Fruit fly (Drosophila melanogaster) whole organism, embryonic: ENCODE measurements around the gene CG32708.
A peak's percentile ranks its signal among the peaks of the same experiment; 100 is the strongest.

Source experiments
- C15 ChIP-seq: fragments of 200-800 bp; sonication (Bioruptor generic); IDR thresholded peaks from 3 replicates; pipeline ENCODE4 v1.3.6; 2022; ENCODE audit warnings: missing biosample characterization, missing genetic modification characterization
- CG10366 ChIP-seq: fragments of 200-800 bp; sonication (Bioruptor generic); IDR thresholded peaks from 2 replicates; pipeline ENCODE4 v1.3.6; 2022; ENCODE audit warnings: missing biosample characterization, missing genetic modification characterization
- CG10462 ChIP-seq: fragments of 200-800 bp; sonication (Bioruptor generic); optimal IDR thresholded peaks from 2 replicates; lab custom pipeline; 2016; ENCODE audit warnings: missing biosample characterization, missing genetic modification characterization
- CG10959 ChIP-seq: fragments of 200-800 bp; sonication (Bioruptor generic); IDR thresholded peaks from 2 replicates; pipeline ENCODE4 v1.3.6; 2022; ENCODE audit warnings: missing biosample characterization, missing genetic modification characterization
- CG12155 ChIP-seq: fragments of 200-800 bp; sonication (Bioruptor generic); optimal IDR thresholded peaks from 3 replicates; lab custom pipeline; 2016; ENCODE audit warnings: missing biosample characterization, missing genetic modification characterization
- CG12391 ChIP-seq: fragments of 200-800 bp; sonication (Bioruptor generic); optimal IDR thresholded peaks from 3 replicates; lab custom pipeline; 2018; ENCODE audit warnings: missing biosample characterization, mild to moderate bottlenecking, missing genetic modification characterization, moderate library complexity
- CG12744 ChIP-seq: fragments of 200-800 bp; sonication (Bioruptor generic); optimal IDR thresholded peaks from 2 replicates; lab custom pipeline; 2016; ENCODE audit warnings: missing biosample characterization, missing genetic modification characterization
- CG13287 ChIP-seq: fragments of 200-800 bp; sonication (Bioruptor generic); IDR thresholded peaks from 2 replicates; pipeline ENCODE4 v1.3.6; 2022; ENCODE audit warnings: missing biosample characterization, missing genetic modification characterization; ENCODE audit not compliant: partially characterized antibody
- CG14667 ChIP-seq: fragments of 200-800 bp; sonication (Bioruptor generic); IDR thresholded peaks from 2 replicates; pipeline ENCODE4 v1.3.6; 2022; ENCODE audit warnings: missing biosample characterization, missing genetic modification characterization
- CG15479 ChIP-seq: fragments of 200-800 bp; sonication (Bioruptor generic); optimal IDR thresholded peaks from 3 replicates; lab custom pipeline; 2019; ENCODE audit warnings: missing biosample characterization, mild to moderate bottlenecking, missing genetic modification characterization, moderate library complexity
- CG16815 ChIP-seq: fragments of 200-800 bp; sonication (Bioruptor generic); optimal IDR thresholded peaks from 3 replicates; lab custom pipeline; 2017; ENCODE audit warnings: missing biosample characterization, mild to moderate bottlenecking, missing genetic modification characterization
- CG17612 ChIP-seq: fragments of 200-800 bp; sonication (Bioruptor generic); IDR thresholded peaks from 2 replicates; pipeline ENCODE4 v1.3.6; 2022; ENCODE audit warnings: missing biosample characterization, missing genetic modification characterization
- CG18476 ChIP-seq: fragments of 200-800 bp; sonication (Bioruptor generic); optimal IDR thresholded peaks from 2 replicates; lab custom pipeline; 2016; ENCODE audit warnings: missing biosample characterization, mild to moderate bottlenecking, missing genetic modification characterization
- CG18599 ChIP-seq: fragments of 200-800 bp; sonication (Bioruptor generic); optimal IDR thresholded peaks from 3 replicates; lab custom pipeline; 2017; ENCODE audit warnings: missing biosample characterization, missing genetic modification characterization, mild to moderate bottlenecking, moderate library complexity, missing genetic modification reagents
- CG2199 ChIP-seq: fragments of 200-800 bp; sonication (Bioruptor generic); IDR thresholded peaks from 3 replicates; pipeline ENCODE4 v1.3.6; 2022; ENCODE audit warnings: missing biosample characterization, missing genetic modification characterization
- CG2712 ChIP-seq: fragments of 200-800 bp; optimal IDR thresholded peaks from 3 replicates; lab custom pipeline; 2019; ENCODE audit warnings: missing biosample characterization, mild to moderate bottlenecking, missing genetic modification characterization, moderate library complexity
- CG4617 ChIP-seq: fragments of 200-800 bp; sonication (Bioruptor generic); optimal IDR thresholded peaks from 3 replicates; lab custom pipeline; 2016; ENCODE audit warnings: missing biosample characterization, missing genetic modification characterization, borderline replicate concordance
- CG6175 ChIP-seq: fragments of 200-800 bp; sonication (Bioruptor generic); IDR thresholded peaks from 3 replicates; pipeline ENCODE4 v1.3.6; 2022; ENCODE audit warnings: missing biosample characterization, missing genetic modification characterization
- CG6765 ChIP-seq: fragments of 200-800 bp; sonication (Bioruptor generic); optimal IDR thresholded peaks from 3 replicates; lab custom pipeline; 2017; ENCODE audit warnings: missing biosample characterization, mild to moderate bottlenecking, missing genetic modification characterization
- CG7839 ChIP-seq: fragments of 200-800 bp; sonication (Bioruptor generic); optimal IDR thresholded peaks from 3 replicates; lab custom pipeline; 2018; ENCODE audit warnings: missing biosample characterization, mild to moderate bottlenecking, missing genetic modification characterization, moderate library complexity
- CG8290 ChIP-seq, 3 experiments: fragments of 200-800 bp; sonication (Bioruptor generic); optimal IDR thresholded peaks; 2 replicates each; lab custom pipeline; 2016 to 2019; ENCODE audit warnings: missing biosample characterization in 3 of 3, missing genetic modification characterization in 3 of 3, mild to moderate bottlenecking in 2 of 3, moderate library complexity in 1 of 3
- CG9215 ChIP-seq: fragments of 200-800 bp; sonication (Bioruptor generic); IDR thresholded peaks from 2 replicates; pipeline ENCODE4 v1.3.6; 2022; ENCODE audit warnings: missing biosample characterization, missing genetic modification characterization
- CG9437 ChIP-seq: fragments of 200-800 bp; sonication (Bioruptor generic); optimal IDR thresholded peaks from 2 replicates; lab custom pipeline; 2018; ENCODE audit warnings: missing biosample characterization, mild to moderate bottlenecking, missing genetic modification characterization
- Dek ChIP-seq: fragments of 200-800 bp; sonication (Bioruptor generic); optimal IDR thresholded peaks from 3 replicates; lab custom pipeline; 2019; ENCODE audit warnings: missing biosample characterization, mild to moderate bottlenecking, missing genetic modification characterization, moderate library complexity
- E2f2 ChIP-seq: fragments of 200-800 bp; sonication (Bioruptor generic); IDR thresholded peaks from 2 replicates; pipeline ENCODE4 v1.3.6; 2022; ENCODE audit warnings: missing biosample characterization, missing genetic modification characterization
- Eip74EF ChIP-seq, 2 experiments: fragments of 200-800 bp in 1 of 2; fragments of >200 bp in 1 of 2; sonication (Bioruptor generic) in 1 of 2; optimal IDR thresholded peaks; 2 replicates each; lab custom pipeline; 2017 to 2019; ENCODE audit warnings: missing biosample characterization in 2 of 2, missing genetic modification characterization in 2 of 2, mild to moderate bottlenecking in 1 of 2, moderate library complexity in 1 of 2
- Fer3 ChIP-seq: fragments of 200-800 bp; sonication (Bioruptor generic); optimal IDR thresholded peaks from 2 replicates; lab custom pipeline; 2018; ENCODE audit warnings: missing biosample characterization, mild to moderate bottlenecking, missing genetic modification characterization, moderate library complexity
- GATAe ChIP-seq: fragments of 200-800 bp; sonication (Bioruptor generic); conservative IDR thresholded peaks from 2 replicates; pipeline ENCODE4 v1.3.6; 2022; ENCODE audit warnings: missing biosample characterization, missing genetic modification characterization
- Gsc ChIP-seq: fragments of 200-800 bp; sonication (Bioruptor generic); IDR thresholded peaks from 2 replicates; pipeline ENCODE4 v1.3.6; 2022; ENCODE audit warnings: missing biosample characterization, missing genetic modification characterization
- Jarid2 ChIP-seq: fragments of 200-800 bp; sonication (Bioruptor generic); optimal IDR thresholded peaks from 3 replicates; lab custom pipeline; 2017; ENCODE audit warnings: mild to moderate bottlenecking, missing biosample characterization, missing genetic modification reagents, missing genetic modification characterization
- MTF-1 ChIP-seq: fragments of 200-800 bp; sonication (Bioruptor generic); optimal IDR thresholded peaks from 2 replicates; lab custom pipeline; 2018; ENCODE audit warnings: missing biosample characterization, mild to moderate bottlenecking, missing genetic modification characterization, borderline replicate concordance
- Optix ChIP-seq: fragments of 200-800 bp; sonication (Bioruptor generic); IDR thresholded peaks from 3 replicates; pipeline ENCODE4 v1.3.6; 2022; ENCODE audit warnings: missing biosample characterization, missing genetic modification characterization
- Sry-δ ChIP-seq: fragments of 200-800 bp; sonication (Bioruptor generic); optimal IDR thresholded peaks from 2 replicates; lab custom pipeline; 2016; ENCODE audit warnings: missing biosample characterization, missing genetic modification characterization
- Trl ChIP-seq, 3 experiments: fragments of >200 bp in 2 of 3; fragments of 200-800 bp in 1 of 3; sonication (Bioruptor generic) in 1 of 3; optimal IDR thresholded peaks; 2 replicates in 1 of 3; 3 replicates in 2 of 3; lab custom pipeline; 2016 to 2017; ENCODE audit warnings: missing biosample characterization in 1 of 3, missing genetic modification characterization in 1 of 3
- aop ChIP-seq: fragments of 200-800 bp; sonication (Bioruptor generic); IDR thresholded peaks from 2 replicates; pipeline ENCODE4 v1.3.6; 2022; ENCODE audit warnings: missing biosample characterization, missing genetic modification characterization
- croc ChIP-seq: fragments of 200-800 bp; sonication (Bioruptor generic); conservative IDR thresholded peaks from 3 replicates; pipeline ENCODE4 v1.3.6; 2022; ENCODE audit warnings: missing biosample characterization, missing genetic modification characterization
- cwo ChIP-seq: fragments of 200-800 bp; sonication (Bioruptor generic); optimal IDR thresholded peaks from 3 replicates; lab custom pipeline; 2017; ENCODE audit warnings: missing biosample characterization, missing genetic modification characterization, mild to moderate bottlenecking, moderate library complexity, missing genetic modification reagents
- eve ChIP-seq, 2 experiments: fragments of >200 bp; optimal IDR thresholded peaks; 2 replicates each; lab custom pipeline; 2017; ENCODE audit warnings: missing biosample characterization in 2 of 2, missing genetic modification characterization in 2 of 2
- hbn ChIP-seq: fragments of 200-800 bp; sonication (Bioruptor generic); IDR thresholded peaks from 2 replicates; pipeline ENCODE4 v1.3.6; 2022; ENCODE audit warnings: missing biosample characterization, missing genetic modification characterization; ENCODE audit not compliant: partially characterized antibody
- lmd ChIP-seq: fragments of 200-800 bp; sonication (Bioruptor generic); IDR thresholded peaks from 2 replicates; pipeline ENCODE4 v1.3.6; 2022; ENCODE audit warnings: missing biosample characterization, missing genetic modification characterization
- nerfin-1 ChIP-seq: fragments of 200-800 bp; sonication (Bioruptor generic); optimal IDR thresholded peaks from 3 replicates; lab custom pipeline; 2019; ENCODE audit warnings: missing biosample characterization, mild to moderate bottlenecking, missing genetic modification characterization, moderate library complexity
- repo ChIP-seq: fragments of 200-800 bp; sonication (Bioruptor generic); optimal IDR thresholded peaks from 2 replicates; lab custom pipeline; 2016; ENCODE audit warnings: missing biosample characterization, missing genetic modification characterization
- sc ChIP-seq, 3 experiments: fragments of >200 bp in 2 of 3; fragments of 200-800 bp in 1 of 3; sonication (Bioruptor generic) in 1 of 3; optimal IDR thresholded peaks; 2 replicates in 2 of 3; 3 replicates in 1 of 3; lab custom pipeline; 2017; ENCODE audit warnings: mild to moderate bottlenecking in 1 of 3, missing biosample characterization in 1 of 3, missing genetic modification characterization in 1 of 3, missing genetic modification reagents in 1 of 3
- seq ChIP-seq: fragments of 200-800 bp; sonication (Bioruptor generic); IDR thresholded peaks from 2 replicates; pipeline ENCODE4 v1.3.6; 2022; ENCODE audit warnings: missing biosample characterization, missing genetic modification characterization
- sim ChIP-seq: fragments of 200-800 bp; sonication (Bioruptor generic); IDR thresholded peaks from 2 replicates; pipeline ENCODE4 v1.3.6; 2022; ENCODE audit warnings: missing biosample characterization, missing genetic modification characterization
- sr ChIP-seq: fragments of 200-800 bp; sonication (Bioruptor generic); IDR thresholded peaks from 3 replicates; pipeline ENCODE4 v1.3.6; 2022; ENCODE audit warnings: missing biosample characterization, missing genetic modification characterization
- tgo ChIP-seq: fragments of 200-800 bp; sonication (Bioruptor generic); IDR thresholded peaks from 3 replicates; pipeline ENCODE4 v1.3.6; 2022; ENCODE audit warnings: missing biosample characterization, missing genetic modification characterization
- unpg ChIP-seq: fragments of 200-800 bp; sonication (Bioruptor generic); optimal IDR thresholded peaks from 3 replicates; lab custom pipeline; 2018; ENCODE audit warnings: missing biosample characterization, mild to moderate bottlenecking, missing genetic modification characterization, moderate library complexity

CG32708 gene

DNA sequence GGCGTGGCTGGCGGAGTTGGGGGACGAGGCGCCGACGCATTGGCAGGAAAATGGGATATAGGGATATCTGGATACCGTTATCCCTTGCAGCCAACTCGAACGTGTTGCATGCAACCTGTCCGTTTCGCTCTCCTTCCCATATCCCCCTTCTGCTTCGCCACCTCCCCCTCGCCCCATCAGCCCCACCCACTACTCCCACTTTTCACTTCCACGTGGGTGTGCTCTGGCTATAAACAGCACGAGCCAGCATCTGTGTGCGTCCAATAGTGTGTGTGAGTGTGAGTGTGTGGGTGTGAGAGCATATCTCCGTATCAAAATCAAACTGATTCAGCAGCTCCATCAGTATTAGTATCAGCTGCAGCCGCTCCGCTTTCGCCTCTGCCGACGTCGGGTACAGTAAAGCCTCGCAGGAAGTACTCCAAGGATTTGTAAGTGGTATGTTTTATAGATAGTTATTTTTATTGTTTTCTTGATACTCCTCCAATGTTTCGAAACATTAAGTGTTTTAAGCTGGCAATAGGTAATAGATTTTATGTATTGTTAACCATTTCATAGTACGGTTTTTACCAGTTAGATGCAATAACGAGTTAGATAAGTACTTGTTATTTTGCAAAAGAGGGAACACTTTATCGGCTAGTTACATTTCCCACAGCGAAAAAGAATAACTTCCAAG lies 33.4 kb downstream of the CG32708 start (continued):
- no peak for TF ChIP-seq CG6175
- TF ChIP-seq hbn (GFP tag; lab: Robert Waterston, UW), result no peak
- TF ChIP-seq CG8290 (GFP tag; optimal IDR thresholded peaks at IDR 0.05; lab: Kevin White, UChicago), result no peak
- peak in 1 of 2 experiments; percentile 0 for TF ChIP-seq CG8290 (tag; optimal IDR thresholded peaks at IDR 0.05; lab: Kevin White, UChicago)
- TF ChIP-seq CG2712, result peak; percentile 13
- no peak for TF ChIP-seq CG13287 (GFP tag; lab: Robert Waterston, UW)
- no peak for TF ChIP-seq seq
- no peak for TF ChIP-seq repo (GFP tag; lab: Kevin White, UChicago)
- peak; percentile 33 for TF ChIP-seq Fer3 (tag; lab: Kevin White, UChicago)
- no peak for TF ChIP-seq Optix
- TF ChIP-seq CG9437 (GFP tag; lab: Kevin White, UChicago), result no peak
- peak; percentile 56 for TF ChIP-seq nerfin-1 (tag; lab: Kevin White, UChicago)
- no peak for TF ChIP-seq CG12744 (GFP tag; lab: Kevin White, UChicago)
- TF ChIP-seq CG10366, result no peak
- no peak for TF ChIP-seq CG16815 (GFP tag; lab: Kevin White, UChicago)
- no peak for TF ChIP-seq CG10462
- no peak for TF ChIP-seq unpg (GFP tag; lab: Kevin White, UChicago)
- TF ChIP-seq CG2199 (GFP tag; lab: Robert Waterston, UW), result no peak
- TF ChIP-seq sr (GFP tag; lab: Robert Waterston, UW), result peak; percentile 97
- no peak for TF ChIP-seq C15 (GFP tag; lab: Robert Waterston, UW)
- peak; percentile 28 for TF ChIP-seq cwo (GFP tag; lab: Kevin White, UChicago)
- TF ChIP-seq CG7839 (tag; lab: Kevin White, UChicago), result peak; percentile 65
- no peak for TF ChIP-seq CG10959 (GFP tag; lab: Robert Waterston, UW)
- TF ChIP-seq Jarid2 (GFP tag; lab: Kevin White, UChicago), result no peak
- TF ChIP-seq CG18476, result no peak
- TF ChIP-seq CG9215 (GFP tag; lab: Robert Waterston, UW), result no peak
- peak in 1 of 2 experiments; percentile 74 for TF ChIP-seq Eip74EF (GFP tag; optimal IDR thresholded peaks at IDR 0.05; lab: Kevin White, UChicago)
- TF ChIP-seq sc (optimal IDR thresholded peaks at IDR 0.05; lab: Kevin White, UChicago), result no peak
- no peak for TF ChIP-seq sc (GFP tag; optimal IDR thresholded peaks at IDR 0.05; lab: Kevin White, UChicago)
- TF ChIP-seq lmd (GFP tag; lab: Robert Waterston, UW), result peak; percentile 57
- no peak for TF ChIP-seq CG6765 (GFP tag; lab: Kevin White, UChicago)
- no peak for TF ChIP-seq tgo (GFP tag; lab: Robert Waterston, UW)
- no peak for TF ChIP-seq Trl (optimal IDR thresholded peaks at IDR 0.05; lab: Kevin White, UChicago)
- TF ChIP-seq Trl (GFP tag; optimal IDR thresholded peaks at IDR 0.05; lab: Kevin White, UChicago), result no peak
- peak; percentile 65 for TF ChIP-seq CG18599
- TF ChIP-seq CG14667, result peak; percentile 30; the same call in 1 of the 2 replicates
- no peak for TF ChIP-seq aop (GFP tag; lab: Robert Waterston, UW)
- no peak for TF ChIP-seq Gsc (GFP tag; lab: Robert Waterston, UW)
- no peak for TF ChIP-seq CG15479 (GFP tag; lab: Kevin White, UChicago)
- TF ChIP-seq eve (GFP tag; optimal IDR thresholded peaks at IDR 0.05; lab: Kevin White, UChicago), result no peak
- no peak for TF ChIP-seq sim (GFP tag; lab: Robert Waterston, UW)
- no peak for TF ChIP-seq MTF-1 (GFP tag; lab: Kevin White, UChicago)
- TF ChIP-seq Dek (tag; lab: Kevin White, UChicago), result no peak
- peak; percentile 2 for TF ChIP-seq Sry-δ (GFP tag; lab: Kevin White, UChicago)
- no peak for TF ChIP-seq croc (GFP tag; lab: Robert Waterston, UW)
- TF ChIP-seq GATAe (GFP tag; lab: Robert Waterston, UW), result no peak
- TF ChIP-seq CG17612 (GFP tag; lab: Robert Waterston, UW), result no peak
- no peak for TF ChIP-seq CG12391 (tag; lab: Kevin White, UChicago)
- TF ChIP-seq E2f2 (GFP tag; lab: Robert Waterston, UW), result no peak
- TF ChIP-seq CG4617 (GFP tag; lab: Kevin White, UChicago), result no peak
- TF ChIP-seq CG12155 (GFP tag; lab: Kevin White, UChicago), result peak; percentile 9
